Worm (Caenorhabditis elegans): ENCODE measurements around the gene ZK353.9.

DNA sequence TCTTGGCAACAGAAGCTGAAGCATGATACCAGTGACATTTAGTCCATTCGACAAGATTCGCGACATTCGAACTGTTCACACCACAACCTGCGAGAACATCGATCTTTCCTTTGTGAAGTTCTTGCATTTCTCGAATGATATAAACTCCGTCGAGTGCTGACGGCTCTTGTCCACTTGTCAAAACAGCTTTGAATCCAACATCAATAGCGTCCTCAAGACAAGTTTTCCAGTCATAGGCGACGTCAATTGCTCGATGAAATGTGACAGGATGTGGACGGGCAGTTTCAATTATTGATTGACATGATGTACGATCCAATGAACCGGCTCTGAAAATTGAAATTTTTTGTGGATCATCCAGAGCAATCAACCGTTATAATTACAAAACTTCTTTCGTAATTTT, 6.7 kb upstream of the ZK353.9 start:
- no peak for TF ChIP-seq him-1 (tag; optimal IDR thresholded peaks at IDR 0.05)
- TF ChIP-seq dao-5 (tag; optimal IDR thresholded peaks at IDR 0.05), result no peak
- no peak for TF ChIP-seq W03F9.2 (tag; optimal IDR thresholded peaks at IDR 0.05)

All from whole organism, L4/young adult.